Fruit fly (Drosophila melanogaster): ENCODE results near the gene anchor.

DNA sequence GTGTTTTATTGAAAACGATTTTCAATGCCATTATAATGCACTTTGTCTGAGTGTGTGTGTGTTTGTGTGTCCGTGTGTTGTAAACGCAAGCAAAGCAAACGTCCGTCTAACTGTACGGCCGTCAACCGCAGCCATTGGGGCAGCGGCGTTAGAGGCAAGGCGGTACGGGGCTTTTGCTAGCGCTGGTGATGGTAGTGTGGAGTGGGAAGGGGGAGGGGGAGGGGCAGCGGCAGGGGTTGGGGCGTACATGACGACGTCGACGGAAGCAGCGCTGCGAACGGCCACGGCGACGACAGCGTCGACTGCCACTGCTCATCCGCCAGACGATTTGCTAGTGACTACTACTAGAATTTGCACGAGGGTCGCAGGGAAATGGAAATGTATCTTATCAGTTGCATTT is 36.9 kb upstream of the anchor start:
- TF ChIP-seq CG12768 (GFP tag; optimal IDR thresholded peaks at IDR 0.05) (peak; percentile 81), toe (GFP tag; optimal IDR thresholded peaks at IDR 0.05) (no peak), Crg-1 (GFP tag; optimal IDR thresholded peaks at IDR 0.05) (no peak), Hr96 (GFP tag; optimal IDR thresholded peaks at IDR 0.05) (no peak), kay (GFP tag; ENCODE audit: borderline replicate concordance) (no peak), CG11617 (GFP tag; optimal IDR thresholded peaks at IDR 0.05) (no peak), CG7045 (GFP tag; optimal IDR thresholded peaks at IDR 0.05) (no peak), pad (GFP tag; optimal IDR thresholded peaks at IDR 0.05) (peak; percentile 37), bab1 (GFP tag; optimal IDR thresholded peaks at IDR 0.05) (no peak), CG33017 (tag; optimal IDR thresholded peaks at IDR 0.05) (no peak), CG5204 (GFP tag; optimal IDR thresholded peaks at IDR 0.05) (no peak), tj (GFP tag; optimal IDR thresholded peaks at IDR 0.05) (peak; percentile 62), CG1620 (GFP tag; optimal IDR thresholded peaks at IDR 0.05) (no peak), Clk (GFP tag; optimal IDR thresholded peaks at IDR 0.05) (no peak)
